Worm (Caenorhabditis elegans): Measurements from ENCODE around the gene F43D2.7.

DNA sequence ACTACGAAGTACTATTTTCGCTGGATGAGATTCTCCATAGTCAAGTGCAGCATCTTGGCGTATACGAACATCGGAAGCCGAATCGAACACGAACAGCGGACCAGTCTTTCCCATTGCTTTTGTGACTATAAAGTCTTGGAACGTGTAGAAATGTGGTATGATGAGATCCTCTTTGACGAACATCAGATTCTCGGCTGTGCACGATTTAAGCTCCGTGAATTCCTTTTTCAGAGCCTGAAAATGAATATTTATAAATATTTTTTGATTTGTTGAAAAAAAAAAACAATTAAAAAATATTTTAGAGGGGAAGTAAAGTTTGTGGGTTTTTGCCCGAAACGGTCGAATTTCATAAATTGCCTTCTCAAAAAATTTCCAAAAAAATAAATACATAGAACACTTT, 44.0 kb upstream of the F43D2.7 start:
- no peak for TF ChIP-seq nhr-28 (tag; optimal IDR thresholded peaks at IDR 0.05)
- TF ChIP-seq nhr-237 (tag; optimal IDR thresholded peaks at IDR 0.05): no peak
- TF ChIP-seq aly-2 (tag; optimal IDR thresholded peaks at IDR 0.05): no peak
- no peak for TF ChIP-seq pqm-1 (tag; optimal IDR thresholded peaks at IDR 0.05)
- TF ChIP-seq ceh-82 (tag; optimal IDR thresholded peaks at IDR 0.05): no peak
- TF ChIP-seq egl-27 (tag; optimal IDR thresholded peaks at IDR 0.05): no peak
- no peak for TF ChIP-seq pha-4 (tag; optimal IDR thresholded peaks at IDR 0.05)
- no peak for TF ChIP-seq nhr-76 (tag; optimal IDR thresholded peaks at IDR 0.05)
- TF ChIP-seq fos-1 (tag; optimal IDR thresholded peaks at IDR 0.05): no peak
- no peak for TF ChIP-seq nfya-1 (tag; optimal IDR thresholded peaks at IDR 0.05; ENCODE audit: insufficient read depth)

All from whole organism, L3 larva.